Worm (Caenorhabditis elegans) whole organism, L4 larva: ENCODE results near the gene nfyc-1.

Experiments used
- Y48G9A.11 ChIP-seq: fragments of 200-800 bp; sonication (Bioruptor generic); IDR thresholded peaks from 2 replicates; pipeline ENCODE4 v1.3.6; 2022; ENCODE audit warnings: missing genetic modification reagents, missing genetic modification characterization, missing compliant biosample characterization
- ces-1 ChIP-seq: fragments of 150-350 bp; sonication (generic microtip); optimal IDR thresholded peaks from 4 replicates; lab custom pipeline; 2014; ENCODE audit warnings: missing biosample characterization, missing genetic modification reagents, missing genetic modification characterization
- daf-19 ChIP-seq: fragments of 200-800 bp; sonication (Bioruptor generic); conservative IDR thresholded peaks from 2 replicates; pipeline ENCODE4 v1.3.6; 2022; ENCODE audit warnings: missing genetic modification characterization, missing compliant biosample characterization
- lin-15B ChIP-seq: fragments of 150-350 bp; sonication (generic microtip); optimal IDR thresholded peaks from 3 replicates; lab custom pipeline; 2014; ENCODE audit warnings: missing biosample characterization, missing genetic modification characterization
- mep-1 ChIP-seq: fragments of 150-350 bp; sonication (generic microtip); optimal IDR thresholded peaks from 3 replicates; lab custom pipeline; 2014; ENCODE audit warnings: missing biosample characterization, missing genetic modification characterization
- pqm-1 ChIP-seq: sonication (generic microtip); optimal IDR thresholded peaks from 2 replicates; lab custom pipeline; 2017; ENCODE audit warnings: missing biosample characterization, missing genetic modification characterization
- unc-39 ChIP-seq: sonication (generic microtip); optimal IDR thresholded peaks from 2 replicates; lab custom pipeline; 2017; ENCODE audit warnings: missing biosample characterization, missing genetic modification characterization
- unc-62 ChIP-seq, 3 experiments: fragments of 150-350 bp in 1 of 3; sonication (generic microtip); optimal IDR thresholded peaks in 2 of 3; peaks in 1 of 3; 1 replicate in 1 of 3; 2 replicates in 2 of 3; lab custom pipeline; 2014 to 2017; ENCODE audit warnings: missing biosample characterization in 3 of 3, missing genetic modification characterization in 3 of 3, missing genetic modification reagents in 3 of 3, missing genotype in 1 of 3

- TF ChIP-seq ces-1 (peak; percentile 26), lin-15B (tag; lab: Kevin White, UChicago) (no peak), unc-39 (tag; lab: Kevin White, UChicago) (no peak), unc-62 (GFP tag; optimal IDR thresholded peaks at IDR 0.05 in 1 of 2; lab: Kevin White, UChicago) (no peak), unc-62 (tag; optimal IDR thresholded peaks at IDR 0.05; lab: Kevin White, UChicago) (no peak), pqm-1 (no peak), mep-1 (tag; lab: Kevin White, UChicago) (no peak), daf-19 (GFP tag; lab: Robert Waterston, UW) (no peak), Y48G9A.11 (no peak)
These were observed 30.2 kb downstream of the nfyc-1 start for ce11 chrII:73892-74291.
